Fruit fly (Drosophila melanogaster): Measurements from ENCODE around the gene CG9360.

dm6 chrX:11806867-11807747 is 42.7 kb upstream of the CG9360 start, which contains the start of gene Hsc70-3:
- peak; percentile 56 for TF ChIP-seq psq (GFP tag; optimal IDR thresholded peaks at IDR 0.05)
- TF ChIP-seq Vsx2 (GFP tag; optimal IDR thresholded peaks at IDR 0.05; ENCODE audit: partially characterized antibody): no peak
- TF ChIP-seq lola (GFP tag; optimal IDR thresholded peaks at IDR 0.05): no peak
- TF ChIP-seq brk (GFP tag; optimal IDR thresholded peaks at IDR 0.05): peak; percentile 24
- TF ChIP-seq Dfd (GFP tag; optimal IDR thresholded peaks at IDR 0.05): no peak
- peak; percentile 41 for TF ChIP-seq OdsH (GFP tag; optimal IDR thresholded peaks at IDR 0.05)
- TF ChIP-seq h (GFP tag; optimal IDR thresholded peaks at IDR 0.05): peak; percentile 13
- TF ChIP-seq ey (GFP tag; optimal IDR thresholded peaks at IDR 0.05): no peak
- no peak for TF ChIP-seq dmrt93B (GFP tag; optimal IDR thresholded peaks at IDR 0.05)
- peak; percentile 22 for TF ChIP-seq br (GFP tag; optimal IDR thresholded peaks at IDR 0.05)
- peak; percentile 26 for TF ChIP-seq rgr (GFP tag; optimal IDR thresholded peaks at IDR 0.05)

All from whole organism, wandering third instar larva.